Worm (Caenorhabditis elegans) whole organism, L1 larva: ENCODE measurements around the gene ZK1320.9.

Experiments
- C16A3.4 ChIP-seq: fragments of 150-350 bp; optimal IDR thresholded peaks from 2 replicates; lab custom pipeline; 2014; ENCODE audit warnings: missing biosample characterization, missing genetic modification characterization
- F16B12.6 ChIP-seq: fragments of 150-350 bp; optimal IDR thresholded peaks from 2 replicates; lab custom pipeline; 2014; ENCODE audit warnings: missing biosample characterization, missing genetic modification characterization
- aha-1 ChIP-seq: fragments of 150-350 bp; optimal IDR thresholded peaks from 2 replicates; lab custom pipeline; 2014; ENCODE audit warnings: missing biosample characterization, missing genetic modification characterization
- alr-1 ChIP-seq: fragments of 200-800 bp; sonication (Bioruptor generic); optimal IDR thresholded peaks from 2 replicates; lab custom pipeline; 2018; ENCODE audit warnings: borderline replicate concordance, mild to moderate bottlenecking, missing genetic modification characterization, missing compliant biosample characterization
- ama-1 ChIP-seq: fragments of 150-350 bp; optimal IDR thresholded peaks from 2 replicates; lab custom pipeline; 2014
- blmp-1 ChIP-seq: fragments of 150-350 bp; optimal IDR thresholded peaks from 2 replicates; lab custom pipeline; 2014; ENCODE audit warnings: missing biosample characterization, missing genetic modification characterization
- ceh-63 ChIP-seq: fragments of 200-800 bp; sonication (Bioruptor generic); optimal IDR thresholded peaks from 2 replicates; lab custom pipeline; 2018; ENCODE audit warnings: mild to moderate bottlenecking, missing genetic modification characterization, missing compliant biosample characterization
- ces-1 ChIP-seq: fragments of 150-350 bp; optimal IDR thresholded peaks from 2 replicates; lab custom pipeline; 2014; ENCODE audit warnings: missing biosample characterization, missing genetic modification reagents, missing genetic modification characterization
- dpl-1 ChIP-seq, 3 experiments: fragments of 150-350 bp in 2 of 3; sonication (generic microtip) in 1 of 3; optimal IDR thresholded peaks; 2 replicates each; lab custom pipeline; 2014 to 2017; ENCODE audit warnings: missing biosample characterization in 3 of 3, missing genetic modification characterization in 3 of 3, missing genetic modification reagents in 3 of 3
- dsc-1 ChIP-seq: sonication (generic microtip); optimal IDR thresholded peaks from 2 replicates; lab custom pipeline; 2016; ENCODE audit warnings: mild to moderate bottlenecking, missing genetic modification characterization, missing compliant biosample characterization
- efl-1 ChIP-seq, 4 experiments: fragments of 150-350 bp; optimal IDR thresholded peaks in 3 of 4; peaks in 1 of 4; 1 replicate in 1 of 4; 2 replicates in 3 of 4; lab custom pipeline; 2014; ENCODE audit warnings: missing biosample characterization in 2 of 4, missing genetic modification characterization in 2 of 4, missing genetic modification reagents in 2 of 4
- egl-27 ChIP-seq, 2 experiments: fragments of 150-350 bp in 1 of 2; sonication (generic microtip); optimal IDR thresholded peaks; 3 replicates each; lab custom pipeline; 2017 to 2018; ENCODE audit warnings: missing biosample characterization in 2 of 2, missing genetic modification characterization in 2 of 2, missing genetic modification reagents in 2 of 2
- elt-2 ChIP-seq: sonication (generic microtip); optimal IDR thresholded peaks from 2 replicates; lab custom pipeline; 2016; ENCODE audit warnings: missing genetic modification characterization, mild to moderate bottlenecking, inconsistent platforms, missing compliant biosample characterization, missing genetic modification reagents
- ets-5 ChIP-seq: fragments of 200-800 bp; sonication (Bioruptor generic); IDR thresholded peaks from 2 replicates; pipeline ENCODE4 v1.3.6; 2022; ENCODE audit warnings: missing genetic modification characterization, missing compliant biosample characterization
- fkh-10 ChIP-seq: sonication (generic microtip); optimal IDR thresholded peaks from 2 replicates; lab custom pipeline; 2017; ENCODE audit warnings: missing biosample characterization, missing genetic modification reagents, missing genetic modification characterization
- fkh-4 ChIP-seq: sonication (generic microtip); optimal IDR thresholded peaks from 2 replicates; lab custom pipeline; 2016; ENCODE audit warnings: missing compliant biosample characterization, missing genetic modification characterization, borderline replicate concordance
- fos-1 ChIP-seq: fragments of 150-350 bp; optimal IDR thresholded peaks from 2 replicates; lab custom pipeline; 2014; ENCODE audit warnings: missing biosample characterization, missing genetic modification characterization
- grh-1 ChIP-seq: fragments of 200-800 bp; sonication (Bioruptor generic); IDR thresholded peaks from 2 replicates; pipeline ENCODE4 v1.3.6; 2022; ENCODE audit warnings: missing genetic modification reagents, missing genetic modification characterization, missing compliant biosample characterization
- hlh-4 ChIP-seq: sonication (generic microtip); optimal IDR thresholded peaks from 2 replicates; lab custom pipeline; 2016; ENCODE audit warnings: mild to moderate bottlenecking, missing genetic modification characterization, missing compliant biosample characterization
- jun-1 ChIP-seq: fragments of 150-350 bp; optimal IDR thresholded peaks from 2 replicates; lab custom pipeline; 2014; ENCODE audit warnings: missing biosample characterization, missing genetic modification reagents, missing genetic modification characterization
- lin-13 ChIP-seq: fragments of 150-350 bp; optimal IDR thresholded peaks from 2 replicates; lab custom pipeline; 2014; ENCODE audit warnings: missing biosample characterization, missing genetic modification reagents, missing genetic modification characterization
- lin-14 ChIP-seq: fragments of 200-800 bp; sonication (Bioruptor generic); optimal IDR thresholded peaks from 2 replicates; lab custom pipeline; 2018; ENCODE audit warnings: mild to moderate bottlenecking, missing genetic modification characterization, moderate library complexity, missing compliant biosample characterization
- lin-35 ChIP-seq, 2 experiments: fragments of 150-350 bp; optimal IDR thresholded peaks; 2 replicates each; lab custom pipeline; 2014; ENCODE audit warnings: missing biosample characterization in 2 of 2, missing genetic modification characterization in 2 of 2, missing genetic modification reagents in 2 of 2
- nhr-11 ChIP-seq: fragments of 150-350 bp; optimal IDR thresholded peaks from 2 replicates; lab custom pipeline; 2014; ENCODE audit warnings: missing biosample characterization, missing genetic modification characterization
- nhr-19 ChIP-seq: fragments of 200-800 bp; sonication (Bioruptor generic); conservative IDR thresholded peaks from 2 replicates; pipeline ENCODE4 v1.3.6; 2022; ENCODE audit warnings: missing genetic modification characterization, missing compliant biosample characterization
- nhr-28 ChIP-seq: fragments of 150-350 bp; optimal IDR thresholded peaks from 2 replicates; lab custom pipeline; 2014; ENCODE audit warnings: missing biosample characterization, missing genetic modification characterization
- nhr-47 ChIP-seq: sonication (generic microtip); optimal IDR thresholded peaks from 2 replicates; lab custom pipeline; 2016; ENCODE audit warnings: mild to moderate bottlenecking, missing genetic modification characterization, moderate library complexity, missing compliant biosample characterization
- nhr-76 ChIP-seq: sonication (generic microtip); optimal IDR thresholded peaks from 2 replicates; lab custom pipeline; 2017; ENCODE audit warnings: missing biosample characterization, missing genetic modification characterization
- nhr-84 ChIP-seq: sonication (generic microtip); optimal IDR thresholded peaks from 2 replicates; lab custom pipeline; 2017; ENCODE audit warnings: missing biosample characterization, missing genetic modification characterization
- pax-3 ChIP-seq: fragments of 200-800 bp; sonication (Bioruptor generic); optimal IDR thresholded peaks from 2 replicates; lab custom pipeline; 2018; ENCODE audit warnings: mild to moderate bottlenecking, missing genetic modification characterization, moderate library complexity, missing compliant biosample characterization
- snpc-4 ChIP-seq: fragments of 150-350 bp; optimal IDR thresholded peaks from 2 replicates; lab custom pipeline; 2014; ENCODE audit warnings: missing biosample characterization, missing genetic modification characterization
- tbx-2 ChIP-seq: sonication (generic microtip); optimal IDR thresholded peaks from 2 replicates; lab custom pipeline; 2016; ENCODE audit warnings: missing genetic modification characterization, missing compliant biosample characterization
- unc-130 ChIP-seq: fragments of 150-350 bp; optimal IDR thresholded peaks from 2 replicates; lab custom pipeline; 2017; ENCODE audit warnings: missing biosample characterization, missing genetic modification characterization, inconsistent platforms
- unc-98 ChIP-seq: fragments of 200-800 bp; sonication (Bioruptor generic); IDR thresholded peaks from 2 replicates; pipeline ENCODE4 v1.3.6; 2022; ENCODE audit warnings: missing genetic modification characterization, missing compliant biosample characterization
- vab-15 ChIP-seq: sonication (generic microtip); optimal IDR thresholded peaks from 2 replicates; lab custom pipeline; 2017; ENCODE audit warnings: missing genotype, mild to moderate bottlenecking, missing genetic modification characterization, missing compliant biosample characterization
- ztf-4 ChIP-seq: fragments of 150-350 bp; optimal IDR thresholded peaks from 2 replicates; lab custom pipeline; 2014; ENCODE audit warnings: missing biosample characterization, missing genetic modification characterization

Gene ZK1320.9

DNA sequence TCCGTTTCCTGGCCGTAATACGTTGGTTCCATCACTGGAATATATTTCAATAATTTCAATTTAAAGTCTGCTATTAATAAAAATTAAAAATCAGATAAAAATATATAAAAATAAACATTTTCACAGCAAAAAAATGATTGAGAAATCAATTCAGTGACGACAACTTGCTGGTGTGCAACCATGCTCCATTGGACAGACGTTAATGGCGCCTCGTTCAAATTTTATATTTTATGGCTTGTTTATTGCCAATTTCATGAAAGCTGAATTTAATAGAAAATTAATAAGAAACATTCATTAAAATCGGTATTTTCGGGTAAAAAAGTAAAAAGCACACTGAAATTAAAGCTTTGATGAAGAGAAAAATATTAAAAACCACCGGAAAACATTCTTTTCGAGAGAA is 19.7 kb upstream of the ZK1320.9 start, which contains the start of gene Y53C12A.3 (continued):
- TF ChIP-seq nhr-47, result peak; percentile 38
- TF ChIP-seq lin-35 (GFP tag; optimal IDR thresholded peaks at IDR 0.05; lab: Kevin White, UChicago), result peak; percentile 91 to 97
- peak; percentile 34 for TF ChIP-seq unc-130 (tag; lab: Kevin White, UChicago)

ce11 chrII:9704746-9705145 is 18.2 kb upstream of the ZK1320.9 start, which contains the start of gene Y53C12A.10:
Gene Y53C12A.10 (minus strand): TSS chrII:9704846.
- TF ChIP-seq nhr-11, result no peak
- no peak for TF ChIP-seq tbx-2
- TF ChIP-seq efl-1 (optimal IDR thresholded peaks at IDR 0.05; lab: Kevin White, UChicago), result no peak
- no peak for TF ChIP-seq efl-1 (GFP tag; optimal IDR thresholded peaks at IDR 0.05 in 1 of 2; lab: Kevin White, UChicago)
- no peak for TF ChIP-seq C16A3.4

- TF ChIP-seq ceh-63 (GFP tag; lab: Kevin White, UChicago) (no peak), efl-1 (optimal IDR thresholded peaks at IDR 0.05; lab: Kevin White, UChicago) (no peak), efl-1 (GFP tag; optimal IDR thresholded peaks at IDR 0.05 in 1 of 2; lab: Kevin White, UChicago) (peak in 1 of 2 experiments; percentile 79)
These were observed 17.1 kb upstream of the ZK1320.9 start, which contains the start of gene mop-25.2 for ce11 chrII:9703601-9704000. Gene mop-25.2 (minus strand): TSS chrII:9703701.

- TF ChIP-seq lin-13 (GFP tag; lab: Kevin White, UChicago), result no peak
- TF ChIP-seq grh-1, result no peak
- TF ChIP-seq aha-1 (tag; lab: Kevin White, UChicago), result no peak
- no peak for TF ChIP-seq F16B12.6
- TF ChIP-seq jun-1 (tag; lab: Kevin White, UChicago), result no peak
- no peak for TF ChIP-seq ama-1 (lab: Kevin White, UChicago)
- no peak for TF ChIP-seq ces-1 (GFP tag; lab: Kevin White, UChicago)
- no peak for TF ChIP-seq dsc-1 (tag; lab: Kevin White, UChicago)
- no peak for TF ChIP-seq blmp-1 (tag; lab: Kevin White, UChicago)
- TF ChIP-seq hlh-4, result no peak
- TF ChIP-seq nhr-76 (tag; lab: Kevin White, UChicago), result no peak
- no peak for TF ChIP-seq dpl-1 (GFP tag; optimal IDR thresholded peaks at IDR 0.05; lab: Kevin White, UChicago)
- no peak for TF ChIP-seq lin-14 (GFP tag; lab: Kevin White, UChicago)
- no peak for TF ChIP-seq fos-1
- no peak for TF ChIP-seq snpc-4 (tag; lab: Kevin White, UChicago)
- no peak for TF ChIP-seq nhr-84 (tag; lab: Kevin White, UChicago)
These were observed 13.8 kb upstream of the ZK1320.9 start, which contains the start of the genes Y53C12A.8 and Y53C12A.7 for ce11 chrII:9700363-9700762. Gene Y53C12A.8 (minus strand): TSS chrII:9700463. Gene Y53C12A.7 (plus strand): TSS chrII:9700543.

DNA sequence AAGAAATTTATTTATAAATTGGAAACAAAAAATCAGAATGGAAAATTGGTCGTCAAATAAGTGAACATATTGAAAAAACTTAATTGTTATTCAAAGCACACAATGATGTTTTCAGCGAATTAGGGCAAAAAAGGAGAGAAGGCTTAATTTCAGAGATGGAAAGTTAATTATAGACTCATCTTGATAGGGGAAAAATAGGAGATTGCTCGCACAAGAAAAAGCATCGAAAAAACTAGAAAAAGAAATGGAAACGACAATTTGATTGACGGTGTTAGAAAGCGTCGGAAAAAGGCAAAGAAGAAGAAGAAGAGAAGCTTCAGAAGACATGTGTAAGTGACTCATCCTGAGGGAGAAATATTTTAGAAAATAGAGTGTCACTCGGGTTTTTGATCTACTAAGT is 9.4 kb upstream of the ZK1320.9 start:
- TF ChIP-seq lin-14 (GFP tag; lab: Kevin White, UChicago) (peak; percentile 46), unc-98 (GFP tag; lab: Robert Waterston, UW) (no peak), fkh-10 (peak; percentile 43)

- TF ChIP-seq lin-14 (GFP tag; lab: Kevin White, UChicago) (no peak), alr-1 (tag; lab: Kevin White, UChicago) (no peak), elt-2 (tag; lab: Kevin White, UChicago) (no peak), fkh-4 (tag; lab: Kevin White, UChicago) (no peak), ztf-4 (no peak), vab-15 (no peak), egl-27 (tag; optimal IDR thresholded peaks at IDR 0.05; lab: Kevin White, UChicago) (no peak), pax-3 (no peak), ets-5 (no peak), dsc-1 (tag; lab: Kevin White, UChicago) (no peak), nhr-19 (GFP tag; lab: Robert Waterston, UW) (no peak), nhr-28 (tag; lab: Kevin White, UChicago) (no peak)
These were observed 5.3 kb upstream of the ZK1320.9 start, which contains the start of gene nlp-11 for ce11 chrII:9691839-9692238. Gene nlp-11 (minus strand): TSS chrII:9691939.
